Worm (Caenorhabditis elegans): ENCODE results near the gene ZK666.4.

ZK666.4 gene

ce11 chrII:10502491-10503063 lies 25.5 kb downstream of the ZK666.4 start, which contains the start of gene myrf-1 (continued):
- TF ChIP-seq C08G9.2 (tag; optimal IDR thresholded peaks at IDR 0.05) (peak; percentile 77), ceh-30 (tag; optimal IDR thresholded peaks at IDR 0.05) (no peak), hlh-13 (GFP tag; optimal IDR thresholded peaks at IDR 0.05) (no peak), madf-2 (tag; optimal IDR thresholded peaks at IDR 0.05) (peak; percentile 6), lim-6 (tag; optimal IDR thresholded peaks at IDR 0.05) (no peak), pag-3 (tag; optimal IDR thresholded peaks at IDR 0.05; ENCODE audit: borderline replicate concordance) (peak; percentile 8), sox-2 (GFP tag; IDR thresholded peaks at IDR 0.05) (no peak), ref-2 (tag; optimal IDR thresholded peaks at IDR 0.05) (peak; percentile 87), pha-2 (tag; optimal IDR thresholded peaks at IDR 0.05) (no peak), npax-4 (tag; optimal IDR thresholded peaks at IDR 0.05) (no peak), unc-3 (GFP tag; conservative IDR thresholded peaks at IDR 0.05) (no peak), unc-3 (tag; optimal IDR thresholded peaks at IDR 0.05) (no peak), syd-9 (tag; optimal IDR thresholded peaks at IDR 0.05) (peak; percentile 70), unc-42 (tag; optimal IDR thresholded peaks at IDR 0.05) (peak; percentile 70), ahr-1 (tag; optimal IDR thresholded peaks at IDR 0.05) (no peak), pqm-1 (tag; optimal IDR thresholded peaks at IDR 0.05) (peak; percentile 80), che-1 (tag; optimal IDR thresholded peaks at IDR 0.05) (peak; percentile 27), ceh-9 (tag; optimal IDR thresholded peaks at IDR 0.05) (no peak), ttx-3 (tag; optimal IDR thresholded peaks at IDR 0.05) (no peak), ceh-22 (tag; optimal IDR thresholded peaks at IDR 0.05) (no peak), elt-2 (tag; optimal IDR thresholded peaks at IDR 0.05) (peak; percentile 17), sdc-2 (tag; optimal IDR thresholded peaks at IDR 0.05) (peak; percentile 59), gmeb-2 (tag; optimal IDR thresholded peaks at IDR 0.05) (no peak), F13H6.1 (tag; optimal IDR thresholded peaks at IDR 0.05) (peak; percentile 77), unc-55 (GFP tag; optimal IDR thresholded peaks at IDR 0.05) (peak; percentile 15), pha-4 (tag; optimal IDR thresholded peaks at IDR 0.05) (no peak), ets-4 (tag; optimal IDR thresholded peaks at IDR 0.05) (peak; percentile 56), T23F11.4 (GFP tag; optimal IDR thresholded peaks at IDR 0.05) (no peak), ceh-24 (tag; optimal IDR thresholded peaks at IDR 0.05) (no peak), fkh-10 (GFP tag; optimal IDR thresholded peaks at IDR 0.05) (no peak), ztf-16 (tag; optimal IDR thresholded peaks at IDR 0.05) (no peak), elt-4 (tag; optimal IDR thresholded peaks at IDR 0.05) (no peak), hlh-15 (tag; optimal IDR thresholded peaks at IDR 0.05) (no peak), pax-1 (tag; optimal IDR thresholded peaks at IDR 0.05) (no peak), nfya-1 (tag; optimal IDR thresholded peaks at IDR 0.05) (peak; percentile 77), hlh-6 (tag; optimal IDR thresholded peaks at IDR 0.05) (no peak), rnt-1 (tag; optimal IDR thresholded peaks at IDR 0.05) (peak; percentile 35), ceh-45 (GFP tag; IDR thresholded peaks at IDR 0.05) (no peak)

- TF ChIP-seq hlh-13 (GFP tag; optimal IDR thresholded peaks at IDR 0.05) (no peak), nfya-1 (tag; optimal IDR thresholded peaks at IDR 0.05) (no peak), nhr-11 (tag; optimal IDR thresholded peaks at IDR 0.05) (no peak), hlh-8 (tag; optimal IDR thresholded peaks at IDR 0.05) (no peak), unc-55 (GFP tag; optimal IDR thresholded peaks at IDR 0.05) (no peak), mec-3 (tag; optimal IDR thresholded peaks at IDR 0.05; ENCODE audit: borderline replicate concordance) (no peak), sox-2 (GFP tag; IDR thresholded peaks at IDR 0.05) (no peak), C38D4.7 (GFP tag; optimal IDR thresholded peaks at IDR 0.05) (no peak), ztf-16 (tag; optimal IDR thresholded peaks at IDR 0.05) (no peak), madf-2 (tag; optimal IDR thresholded peaks at IDR 0.05) (no peak), ceh-18 (tag; optimal IDR thresholded peaks at IDR 0.05) (no peak), hlh-6 (tag; optimal IDR thresholded peaks at IDR 0.05) (no peak), ceh-19 (GFP tag; optimal IDR thresholded peaks at IDR 0.05) (no peak)
Measured at ce11 chrII:10504729-10505128, 27.7 kb downstream of the ZK666.4 start.
